Worm (Caenorhabditis elegans) whole organism, young adult: ENCODE data around the gene sri-28.

Experiments used
- B0261.1 ChIP-seq: sonication (generic microtip); optimal IDR thresholded peaks from 2 replicates; lab custom pipeline; 2016; ENCODE audit warnings: mild to moderate bottlenecking, missing genetic modification characterization, moderate library complexity, missing compliant biosample characterization
- B0336.3 ChIP-seq: fragments of 200-800 bp; sonication (Bioruptor generic); IDR thresholded peaks from 2 replicates; pipeline ENCODE4 v1.3.6; 2022; ENCODE audit warnings: missing genetic modification characterization, missing compliant biosample characterization
- C17E4.6 ChIP-seq: fragments of 200-800 bp; sonication (Bioruptor generic); IDR thresholded peaks from 2 replicates; pipeline ENCODE4 v1.3.6; 2022; ENCODE audit warnings: missing genetic modification reagents, missing genetic modification characterization, missing compliant biosample characterization
- F33H1.4 ChIP-seq: fragments of 200-800 bp; sonication (Bioruptor generic); IDR thresholded peaks from 2 replicates; pipeline ENCODE4 v1.3.6; 2022; ENCODE audit warnings: missing genetic modification reagents, missing genetic modification characterization, missing compliant biosample characterization
- F57C9.4 ChIP-seq: sonication (generic microtip); optimal IDR thresholded peaks from 2 replicates; lab custom pipeline; 2017; ENCODE audit warnings: mild to moderate bottlenecking, missing genetic modification characterization, missing compliant biosample characterization
- K12H6.12 ChIP-seq: fragments of 200-800 bp; sonication (Bioruptor generic); optimal IDR thresholded peaks from 2 replicates; lab custom pipeline; 2018; ENCODE audit warnings: mild to moderate bottlenecking, missing genetic modification characterization, missing compliant biosample characterization
- Y53G8AR.9 ChIP-seq: fragments of 200-800 bp; sonication (Bioruptor generic); conservative IDR thresholded peaks from 2 replicates; pipeline ENCODE4 v1.3.6; 2022; ENCODE audit warnings: missing genetic modification reagents, missing genetic modification characterization, missing compliant biosample characterization
- Y79H2A.3 ChIP-seq: fragments of 200-800 bp; sonication (Bioruptor generic); conservative IDR thresholded peaks from 2 replicates; pipeline ENCODE4 v1.3.6; 2022; ENCODE audit warnings: missing genetic modification reagents, missing genetic modification characterization, missing compliant biosample characterization
- Y95B8A.8 ChIP-seq: fragments of 200-800 bp; sonication (Bioruptor generic); IDR thresholded peaks from 2 replicates; pipeline ENCODE4 v1.3.6; 2022; ENCODE audit warnings: missing genetic modification reagents, missing genetic modification characterization, missing compliant biosample characterization
- ZK185.1 ChIP-seq: sonication (generic microtip); optimal IDR thresholded peaks from 2 replicates; lab custom pipeline; 2016; ENCODE audit warnings: mild to moderate bottlenecking, missing genetic modification characterization, missing compliant biosample characterization; ENCODE audit not compliant: poor library complexity, severe bottlenecking
- bed-1 ChIP-seq: fragments of 200-800 bp; sonication (Bioruptor generic); IDR thresholded peaks from 2 replicates; pipeline ENCODE4 v1.3.6; 2022; ENCODE audit warnings: missing genetic modification reagents, missing genetic modification characterization, missing compliant biosample characterization
- bed-2 ChIP-seq: fragments of 200-800 bp; sonication (Bioruptor generic); IDR thresholded peaks from 2 replicates; pipeline ENCODE4 v1.3.6; 2022; ENCODE audit warnings: missing genetic modification reagents, missing genetic modification characterization, missing compliant biosample characterization
- cebp-1 ChIP-seq, 2 experiments: fragments of 200-800 bp in 1 of 2; sonication (Bioruptor generic) in 1 of 2; sonication (generic microtip) in 1 of 2; IDR thresholded peaks in 1 of 2; optimal IDR thresholded peaks in 1 of 2; 2 replicates each; pipeline versions ENCODE4 v1.3.6 to Lab custom; 2017 to 2022; ENCODE audit warnings: missing compliant biosample characterization in 2 of 2, missing genetic modification characterization in 2 of 2, mild to moderate bottlenecking in 1 of 2, missing genetic modification reagents in 1 of 2, moderate library complexity in 1 of 2
- ceh-100 ChIP-seq: fragments of 200-800 bp; sonication (Bioruptor generic); IDR thresholded peaks from 2 replicates; pipeline ENCODE4 v1.3.6; 2022; ENCODE audit warnings: missing genetic modification reagents, missing genetic modification characterization, missing compliant biosample characterization
- ceh-79 ChIP-seq: sonication (generic microtip); optimal IDR thresholded peaks from 2 replicates; lab custom pipeline; 2017; ENCODE audit warnings: mild to moderate bottlenecking, missing genetic modification characterization, missing compliant biosample characterization
- ceh-91 ChIP-seq: fragments of 200-800 bp; sonication (Bioruptor generic); IDR thresholded peaks from 2 replicates; pipeline ENCODE4 v1.3.6; 2022; ENCODE audit warnings: missing genetic modification reagents, missing genetic modification characterization, missing compliant biosample characterization
- die-1 ChIP-seq: sonication (generic microtip); optimal IDR thresholded peaks from 2 replicates; lab custom pipeline; 2016; ENCODE audit warnings: missing genotype, mild to moderate bottlenecking, missing genetic modification characterization, missing compliant biosample characterization
- dpff-1 ChIP-seq: sonication (generic microtip); optimal IDR thresholded peaks from 2 replicates; lab custom pipeline; 2017; ENCODE audit warnings: mild to moderate bottlenecking, missing genetic modification characterization, missing compliant biosample characterization
- efl-1 ChIP-seq: fragments of 150-350 bp; optimal IDR thresholded peaks from 2 replicates; lab custom pipeline; 2014; ENCODE audit warnings: missing biosample characterization, missing genetic modification reagents, missing genetic modification characterization
- egl-44 ChIP-seq: fragments of 200-800 bp; sonication (Bioruptor generic); IDR thresholded peaks from 2 replicates; pipeline ENCODE4 v1.3.6; 2022; ENCODE audit warnings: missing genetic modification reagents, missing genetic modification characterization, missing compliant biosample characterization
- egrh-3 ChIP-seq: fragments of 200-800 bp; sonication (Bioruptor generic); IDR thresholded peaks from 2 replicates; pipeline ENCODE4 v1.3.6; 2022; ENCODE audit warnings: missing genetic modification reagents, missing genetic modification characterization, missing compliant biosample characterization
- ekl-4 ChIP-seq: fragments of 200-800 bp; sonication (Bioruptor generic); IDR thresholded peaks from 2 replicates; pipeline ENCODE4 v1.3.6; 2022; ENCODE audit warnings: missing genetic modification reagents, missing genetic modification characterization, missing compliant biosample characterization
- hlh-12 ChIP-seq: sonication (generic microtip); optimal IDR thresholded peaks from 2 replicates; lab custom pipeline; 2016; ENCODE audit warnings: missing genetic modification characterization, missing compliant biosample characterization
- hmg-20 ChIP-seq: fragments of 200-800 bp; sonication (Bioruptor generic); IDR thresholded peaks from 2 replicates; pipeline ENCODE4 v1.3.6; 2022; ENCODE audit warnings: missing genetic modification reagents, missing genetic modification characterization, missing compliant biosample characterization
- let-526 ChIP-seq: fragments of 200-800 bp; sonication (Bioruptor generic); IDR thresholded peaks from 2 replicates; pipeline ENCODE4 v1.3.6; 2022; ENCODE audit warnings: missing genetic modification reagents, missing genetic modification characterization, missing compliant biosample characterization
- lin-54 ChIP-seq: fragments of 200-800 bp; sonication (Bioruptor generic); optimal IDR thresholded peaks from 2 replicates; lab custom pipeline; 2018; ENCODE audit warnings: mild to moderate bottlenecking, missing genetic modification characterization, missing compliant biosample characterization
- lsy-27 ChIP-seq: sonication (generic microtip); optimal IDR thresholded peaks from 2 replicates; lab custom pipeline; 2017; ENCODE audit warnings: missing genetic modification characterization, mild to moderate bottlenecking, missing compliant biosample characterization, antibody characterized with exemption, missing genotype, borderline replicate concordance; ENCODE audit not compliant: insufficient read depth
- madf-10 ChIP-seq: sonication (generic microtip); optimal IDR thresholded peaks from 2 replicates; lab custom pipeline; 2016; ENCODE audit warnings: mild to moderate bottlenecking, missing genetic modification characterization, missing compliant biosample characterization
- madf-8 ChIP-seq: fragments of 200-800 bp; sonication (Bioruptor generic); conservative IDR thresholded peaks from 2 replicates; pipeline ENCODE4 v1.3.6; 2022; ENCODE audit warnings: missing genetic modification reagents, missing genetic modification characterization, missing compliant biosample characterization
- mcd-1 ChIP-seq: fragments of 200-800 bp; sonication (Bioruptor generic); IDR thresholded peaks from 2 replicates; pipeline ENCODE4 v1.3.6; 2022; ENCODE audit warnings: missing genetic modification reagents, missing genetic modification characterization, missing compliant biosample characterization
- nhr-80 ChIP-seq: sonication (generic microtip); optimal IDR thresholded peaks from 2 replicates; lab custom pipeline; 2016; ENCODE audit warnings: missing genetic modification characterization, missing compliant biosample characterization
- nhr-90 ChIP-seq: sonication (generic microtip); optimal IDR thresholded peaks from 2 replicates; lab custom pipeline; 2016; ENCODE audit warnings: missing genotype, mild to moderate bottlenecking, missing genetic modification characterization, missing compliant biosample characterization
- pbrm-1 ChIP-seq: fragments of 200-800 bp; sonication (Bioruptor generic); IDR thresholded peaks from 2 replicates; pipeline ENCODE4 v1.3.6; 2022; ENCODE audit warnings: missing genetic modification reagents, missing genetic modification characterization, missing compliant biosample characterization
- pha-4 ChIP-seq: fragments of 150-350 bp; sonication (generic microtip); optimal IDR thresholded peaks from 2 replicates; lab custom pipeline; 2014; ENCODE audit warnings: missing biosample characterization, missing genetic modification reagents, missing genetic modification characterization
- repo-1 ChIP-seq: sonication (generic microtip); optimal IDR thresholded peaks from 2 replicates; lab custom pipeline; 2017; ENCODE audit warnings: mild to moderate bottlenecking, missing genetic modification characterization, missing compliant biosample characterization
- tbp1 ChIP-seq: fragments of 200-800 bp; sonication (Bioruptor generic); optimal IDR thresholded peaks from 2 replicates; lab custom pipeline; 2018; ENCODE audit warnings: mild to moderate bottlenecking, missing genetic modification characterization, missing compliant biosample characterization
- tbx-9 ChIP-seq: sonication (generic microtip); optimal IDR thresholded peaks from 2 replicates; lab custom pipeline; 2016; ENCODE audit warnings: borderline replicate concordance, missing genetic modification characterization, inconsistent platforms, missing compliant biosample characterization
- unc-62 ChIP-seq: fragments of 150-350 bp; optimal IDR thresholded peaks from 2 replicates; lab custom pipeline; 2014; ENCODE audit warnings: missing biosample characterization, missing genetic modification reagents, missing genetic modification characterization
- zim-3 ChIP-seq: sonication (generic microtip); optimal IDR thresholded peaks from 2 replicates; lab custom pipeline; 2017; ENCODE audit warnings: mild to moderate bottlenecking, missing genetic modification characterization, moderate library complexity, missing compliant biosample characterization
- ztf-18 ChIP-seq: sonication (generic microtip); optimal IDR thresholded peaks from 2 replicates; lab custom pipeline; 2016; ENCODE audit warnings: missing genotype, mild to moderate bottlenecking, missing genetic modification characterization, missing compliant biosample characterization
- ztf-22 ChIP-seq: fragments of 200-800 bp; sonication (Bioruptor generic); optimal IDR thresholded peaks from 2 replicates; lab custom pipeline; 2018; ENCODE audit warnings: mild to moderate bottlenecking, missing genetic modification characterization, moderate library complexity, missing compliant biosample characterization
- ztf-25 ChIP-seq: fragments of 200-800 bp; sonication (Bioruptor generic); IDR thresholded peaks from 2 replicates; pipeline ENCODE4 v1.3.6; 2022; ENCODE audit warnings: missing genetic modification reagents, missing genetic modification characterization, missing compliant biosample characterization
- ztf-26 ChIP-seq: sonication (generic microtip); optimal IDR thresholded peaks from 2 replicates; lab custom pipeline; 2017; ENCODE audit warnings: missing genetic modification characterization, missing compliant biosample characterization

Gene sri-28

ce11 chrII:3076915-3077314, 28.4 kb downstream of the sri-28 start, which contains the start of gene Y25C1A.8 (continued):
- peak; percentile 28; the same call in 1 of the 2 replicates for TF ChIP-seq madf-8 (GFP tag; lab: Robert Waterston, UW)
- TF ChIP-seq die-1 (tag; lab: Kevin White, UChicago) = no peak
- TF ChIP-seq ceh-100 = peak; percentile 83
- TF ChIP-seq zim-3 = peak; percentile 53
- peak; percentile 93 for TF ChIP-seq Y53G8AR.9 (GFP tag; lab: Robert Waterston, UW)
- no peak for TF ChIP-seq ZK185.1 (tag; lab: Kevin White, UChicago)
- TF ChIP-seq madf-10 (tag; lab: Kevin White, UChicago) = peak; percentile 51
- no peak for TF ChIP-seq bed-2 (GFP tag; lab: Robert Waterston, UW)
- no peak for TF ChIP-seq Y79H2A.3 (GFP tag; lab: Robert Waterston, UW)
- peak; percentile 24 for TF ChIP-seq pha-4 (tag; lab: Kevin White, UChicago)
- TF ChIP-seq egl-44 = no peak
- TF ChIP-seq ceh-79 (tag; lab: Kevin White, UChicago) = peak; percentile 9
- peak; percentile 100 for TF ChIP-seq F33H1.4 (GFP tag; lab: Robert Waterston, UW)
- peak; percentile 90; the same call in 1 of the 2 replicates for TF ChIP-seq ekl-4
- TF ChIP-seq Y95B8A.8 = no peak; the same call in none of the 2 replicates
- peak; percentile 90 for TF ChIP-seq lin-54 (GFP tag; lab: Kevin White, UChicago)
- no peak for TF ChIP-seq hmg-20 (GFP tag; lab: Robert Waterston, UW)
- peak; percentile 41 for TF ChIP-seq nhr-80 (tag; lab: Kevin White, UChicago)
- TF ChIP-seq cebp-1 (GFP tag; IDR thresholded peaks at IDR 0.05; lab: Robert Waterston, UW) = peak; percentile 86
- peak; percentile 95 for TF ChIP-seq cebp-1 (tag; optimal IDR thresholded peaks at IDR 0.05; lab: Kevin White, UChicago)
- TF ChIP-seq B0261.1 (tag; lab: Kevin White, UChicago) = peak; percentile 36
- no peak for TF ChIP-seq unc-62 (GFP tag; lab: Kevin White, UChicago)
- no peak for TF ChIP-seq hlh-12 (tag; lab: Kevin White, UChicago)
- TF ChIP-seq lsy-27 = no peak
- TF ChIP-seq pbrm-1 = peak; percentile 96
- TF ChIP-seq ztf-18 (tag; lab: Kevin White, UChicago) = peak; percentile 52
- TF ChIP-seq nhr-90 = no peak
- peak; percentile 51 for TF ChIP-seq efl-1 (GFP tag; lab: Kevin White, UChicago)
- no peak for TF ChIP-seq tbx-9 (tag; lab: Kevin White, UChicago)
- no peak for TF ChIP-seq egrh-3
- TF ChIP-seq, all 124 proteins: peak for 55

- TF ChIP-seq repo-1 (tag; lab: Kevin White, UChicago) = no peak
- no peak for TF ChIP-seq ztf-25 (GFP tag; lab: Robert Waterston, UW)
- no peak for TF ChIP-seq B0336.3 (GFP tag; lab: Robert Waterston, UW)
- no peak for TF ChIP-seq F57C9.4 (tag; lab: Kevin White, UChicago)
- TF ChIP-seq Y53G8AR.9 (GFP tag; lab: Robert Waterston, UW) = no peak
- no peak for TF ChIP-seq bed-1
- no peak for TF ChIP-seq tbp1 (GFP tag; lab: Kevin White, UChicago)
- no peak for TF ChIP-seq unc-62 (GFP tag; lab: Kevin White, UChicago)
- TF ChIP-seq mcd-1 (GFP tag; lab: Robert Waterston, UW) = no peak
- TF ChIP-seq ztf-22 (GFP tag; lab: Kevin White, UChicago) = no peak
- TF ChIP-seq ztf-18 (tag; lab: Kevin White, UChicago) = no peak
- TF ChIP-seq ceh-91 = no peak
- no peak for TF ChIP-seq let-526 (GFP tag; lab: Robert Waterston, UW)
- TF ChIP-seq ztf-26 (tag; lab: Kevin White, UChicago) = no peak
- no peak for TF ChIP-seq dpff-1 (tag; lab: Kevin White, UChicago)
- TF ChIP-seq C17E4.6 (GFP tag; lab: Robert Waterston, UW) = no peak
- no peak for TF ChIP-seq K12H6.12 (tag; lab: Kevin White, UChicago)
These were observed 30.0 kb downstream of the sri-28 start, which contains the start of gene copb-1 for ce11 chrII:3078496-3078895. Gene copb-1, plus strand, starts transcription at chrII:3078796.
